Fruit fly (Drosophila melanogaster): ENCODE results near the gene CG16734.

DNA sequence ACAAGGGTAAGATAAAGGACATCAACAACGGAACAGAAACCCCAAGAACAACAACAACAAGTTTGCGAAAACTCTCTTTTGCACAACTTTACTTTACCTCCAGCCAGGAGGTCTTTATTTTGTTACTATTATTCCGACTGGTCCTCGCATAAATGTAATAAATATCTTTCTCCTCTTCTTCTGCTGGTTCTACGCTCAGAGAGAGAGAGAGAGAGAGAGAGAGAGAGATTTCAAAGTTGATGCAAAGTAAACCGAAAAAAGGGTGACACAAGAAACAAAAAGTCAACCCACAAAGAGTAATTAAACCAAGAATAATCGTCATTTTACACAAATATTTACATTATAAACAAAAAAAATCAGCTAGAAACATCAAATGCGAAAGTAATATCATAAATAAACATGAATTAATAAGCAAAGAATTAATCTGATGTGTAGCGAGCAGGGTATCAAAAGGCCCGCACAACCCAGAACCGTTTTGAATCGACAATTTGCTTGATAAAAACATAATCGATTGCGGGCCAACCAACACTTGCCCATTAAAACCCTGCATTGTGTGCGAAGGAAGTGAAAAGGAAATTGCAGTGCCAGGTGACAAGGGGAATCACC lies 24.8 kb upstream of the CG16734 start:
- TF ChIP-seq gl (tag; optimal IDR thresholded peaks at IDR 0.05): no peak
- peak; percentile 54 for TF ChIP-seq CG14655 (GFP tag; optimal IDR thresholded peaks at IDR 0.05)
- TF ChIP-seq EcR (GFP tag; optimal IDR thresholded peaks at IDR 0.05): no peak
- TF ChIP-seq CG15710 (tag; optimal IDR thresholded peaks at IDR 0.05): peak; percentile 38
- no peak for TF ChIP-seq CG10348 (GFP tag; IDR thresholded peaks at IDR 0.05)
- TF ChIP-seq Pif1B (GFP tag; optimal IDR thresholded peaks at IDR 0.05): peak; percentile 48
- TF ChIP-seq CG8301 (tag; optimal IDR thresholded peaks at IDR 0.05): peak; percentile 42
- no peak for TF ChIP-seq Ets98B (GFP tag; IDR thresholded peaks at IDR 0.05)
- TF ChIP-seq D1 (tag; optimal IDR thresholded peaks at IDR 0.05): peak; percentile 12
- peak; percentile 58; the same call in 1 of the 3 replicates for TF ChIP-seq CG4496 (GFP tag; IDR thresholded peaks at IDR 0.05)

Measured in whole organism, pupa.